Worm (Caenorhabditis elegans): ENCODE measurements around the gene ndua-12.
"Not testable (repeated sequence)": the region's sequence is repeated elsewhere in the genome, so short reads cannot be mapped to it uniquely, and the experiment has no call there.

ndua-12 gene

ce11 chrIV:2719734-2720133 lies at the start of gene ndua-12:
ndua-12 (minus strand) TSS chrIV:2719834.
- not testable (repeated sequence) for TF ChIP-seq ces-1 (GFP tag; optimal IDR thresholded peaks at IDR 0.05); nhr-2 (tag; optimal IDR thresholded peaks at IDR 0.05); sem-2 (GFP tag; optimal IDR thresholded peaks at IDR 0.05)

DNA sequence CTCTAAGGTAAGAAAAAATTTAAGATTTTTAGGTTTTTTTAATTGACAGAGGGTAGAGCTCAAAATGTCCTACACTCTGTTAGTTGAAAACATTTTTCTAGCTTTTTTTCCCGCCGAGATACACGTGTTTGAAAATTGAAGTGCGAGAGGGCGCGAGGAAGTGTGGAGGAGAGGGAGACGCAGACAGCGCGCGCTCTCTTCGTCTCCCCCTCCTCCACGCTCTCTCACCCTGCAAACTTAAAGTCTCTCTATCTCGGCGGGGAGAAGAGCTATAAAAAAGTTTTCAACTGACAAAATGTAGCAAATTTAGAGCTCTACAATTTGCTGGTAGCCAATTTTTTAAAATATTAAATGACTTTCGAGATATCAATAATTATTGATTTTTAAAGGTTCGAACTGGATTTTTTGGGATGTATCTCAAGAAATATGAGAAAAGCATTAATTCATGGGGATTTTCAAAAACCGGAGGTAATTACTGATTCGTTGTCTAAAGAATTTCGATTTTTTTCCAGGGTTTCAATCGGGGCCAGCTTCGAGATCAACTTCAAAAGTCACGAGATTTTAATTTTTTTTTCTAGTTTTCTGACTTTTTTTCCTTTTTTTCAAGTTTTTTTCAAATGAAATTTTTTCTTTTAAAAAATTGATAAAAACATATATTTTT lies 45.5 kb upstream of the ndua-12 start:
- peak; percentile 12 for TF ChIP-seq sptf-1 (tag; optimal IDR thresholded peaks at IDR 0.05)
- TF ChIP-seq drap-1 (GFP tag; optimal IDR thresholded peaks at IDR 0.05): no peak
- no peak for TF ChIP-seq ces-1 (GFP tag; optimal IDR thresholded peaks at IDR 0.05)

ce11 chrIV:2764160-2764559 lies 44.5 kb upstream of the ndua-12 start:
- TF ChIP-seq ham-2 (GFP tag; optimal IDR thresholded peaks at IDR 0.05): no peak
- TF ChIP-seq cnd-1 (tag; optimal IDR thresholded peaks at IDR 0.05): no peak
- TF ChIP-seq unc-120 (tag; optimal IDR thresholded peaks at IDR 0.05; ENCODE audit: poor library complexity, severe bottlenecking): no peak
- TF ChIP-seq mab-5 (tag; optimal IDR thresholded peaks at IDR 0.05): no peak
- no peak for TF ChIP-seq nhr-76 (tag; optimal IDR thresholded peaks at IDR 0.05)
- no peak for TF ChIP-seq ceh-43 (GFP tag; optimal IDR thresholded peaks at IDR 0.05)
- no peak for TF ChIP-seq nhr-28 (tag; optimal IDR thresholded peaks at IDR 0.05)
- no peak for TF ChIP-seq lin-32 (GFP tag; optimal IDR thresholded peaks at IDR 0.05)
- TF ChIP-seq tbx-8 (GFP tag; optimal IDR thresholded peaks at IDR 0.05): no peak
- TF ChIP-seq sptf-1 (tag; optimal IDR thresholded peaks at IDR 0.05): no peak
- TF ChIP-seq M03D4.4 (tag; optimal IDR thresholded peaks at IDR 0.05): no peak
- TF ChIP-seq snpc-4 (tag; optimal IDR thresholded peaks at IDR 0.05): no peak
- no peak for TF ChIP-seq lin-13 (tag; optimal IDR thresholded peaks at IDR 0.05)
- no peak for TF ChIP-seq ceh-83 (GFP tag; optimal IDR thresholded peaks at IDR 0.05)
- TF ChIP-seq unc-62 (GFP tag; optimal IDR thresholded peaks at IDR 0.05): no peak
- TF ChIP-seq ztf-11 (tag; optimal IDR thresholded peaks at IDR 0.05): no peak
- TF ChIP-seq ceh-39 (tag; optimal IDR thresholded peaks at IDR 0.05): no peak
- no peak for TF ChIP-seq nhr-2 (tag; optimal IDR thresholded peaks at IDR 0.05)
- TF ChIP-seq nhr-12 (tag; optimal IDR thresholded peaks at IDR 0.05): no peak

DNA sequence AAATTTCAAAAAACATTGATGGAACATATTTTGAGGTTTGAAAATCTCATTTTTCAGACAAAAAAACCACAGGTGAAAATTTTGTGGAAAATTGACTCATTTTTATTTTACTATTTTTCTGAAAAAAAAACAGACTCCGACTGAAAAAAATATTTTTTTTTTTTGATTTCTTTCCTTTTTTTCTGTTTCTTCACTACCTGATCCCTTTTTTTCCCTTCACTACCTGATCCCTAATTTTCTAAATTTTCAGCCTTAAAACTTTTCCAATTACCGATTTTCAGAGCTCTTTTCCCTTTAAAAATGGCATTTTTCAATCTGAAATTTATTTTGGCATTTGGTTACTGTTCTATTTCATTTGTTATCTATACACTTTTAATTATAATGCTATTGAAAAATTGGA lies 42.7 kb upstream of the ndua-12 start, which contains the start of gene Y54G2A.77:
TSS of gene Y54G2A.77 (plus strand) at position 301 of the 400 bp plus-strand sequence.
- no peak for TF ChIP-seq pha-4 (tag; optimal IDR thresholded peaks at IDR 0.05)
- TF ChIP-seq tbx-8 (GFP tag; optimal IDR thresholded peaks at IDR 0.05): no peak
- no peak for TF ChIP-seq unc-62 (GFP tag; optimal IDR thresholded peaks at IDR 0.05)
- no peak for TF ChIP-seq drap-1 (GFP tag; optimal IDR thresholded peaks at IDR 0.05)
- no peak for TF ChIP-seq snpc-4 (tag; optimal IDR thresholded peaks at IDR 0.05)
- TF ChIP-seq unc-120 (tag; optimal IDR thresholded peaks at IDR 0.05; ENCODE audit: poor library complexity, severe bottlenecking): no peak
- no peak for TF ChIP-seq hlh-1 (tag; optimal IDR thresholded peaks at IDR 0.05)
- no peak for TF ChIP-seq sem-2 (GFP tag; optimal IDR thresholded peaks at IDR 0.05)
- TF ChIP-seq lsy-2 (tag; optimal IDR thresholded peaks at IDR 0.05): no peak
- no peak for TF ChIP-seq ceh-83 (GFP tag; optimal IDR thresholded peaks at IDR 0.05)
- TF ChIP-seq ceh-39 (tag; optimal IDR thresholded peaks at IDR 0.05): no peak
- TF ChIP-seq nhr-237 (tag; optimal IDR thresholded peaks at IDR 0.05): no peak
- no peak for TF ChIP-seq elt-1 (tag; optimal IDR thresholded peaks at IDR 0.05; ENCODE audit: borderline replicate concordance, insufficient read depth)
- no peak for TF ChIP-seq nhr-2 (tag; optimal IDR thresholded peaks at IDR 0.05)

- TF ChIP-seq sptf-1 (tag; optimal IDR thresholded peaks at IDR 0.05) (no peak), sem-2 (GFP tag; optimal IDR thresholded peaks at IDR 0.05) (no peak), unc-120 (tag; optimal IDR thresholded peaks at IDR 0.05; ENCODE audit: poor library complexity, severe bottlenecking) (no peak), M03D4.4 (tag; optimal IDR thresholded peaks at IDR 0.05) (no peak), mab-5 (tag; optimal IDR thresholded peaks at IDR 0.05) (no peak), drap-1 (GFP tag; optimal IDR thresholded peaks at IDR 0.05) (no peak), unc-62 (GFP tag; optimal IDR thresholded peaks at IDR 0.05) (no peak), lin-32 (GFP tag; optimal IDR thresholded peaks at IDR 0.05) (no peak), ces-1 (GFP tag; optimal IDR thresholded peaks at IDR 0.05) (no peak), unc-39 (tag; optimal IDR thresholded peaks at IDR 0.05) (no peak), nhr-2 (tag; optimal IDR thresholded peaks at IDR 0.05) (no peak), hlh-1 (tag; optimal IDR thresholded peaks at IDR 0.05) (no peak), elt-1 (tag; optimal IDR thresholded peaks at IDR 0.05; ENCODE audit: borderline replicate concordance, insufficient read depth) (no peak), ceh-43 (GFP tag; optimal IDR thresholded peaks at IDR 0.05) (no peak), ceh-39 (tag; optimal IDR thresholded peaks at IDR 0.05) (no peak), lin-13 (tag; optimal IDR thresholded peaks at IDR 0.05) (no peak), pha-4 (tag; optimal IDR thresholded peaks at IDR 0.05) (no peak), ztf-11 (tag; optimal IDR thresholded peaks at IDR 0.05) (no peak), snpc-4 (tag; optimal IDR thresholded peaks at IDR 0.05) (no peak)
Measured at ce11 chrIV:2761477-2761876, 41.8 kb upstream of the ndua-12 start.

All from whole organism, mixed stage, embryonic.